Worm (Caenorhabditis elegans) whole organism, L4 larva: Measurements from ENCODE around the gene C53A5.16.

Experiments
- aha-1 ChIP-seq: fragments of 150-350 bp; peaks from one replicate; lab custom pipeline; 2014; ENCODE audit warnings: missing biosample characterization, missing genetic modification characterization
- dpl-1 ChIP-seq: fragments of 150-350 bp; optimal IDR thresholded peaks from 2 replicates; lab custom pipeline; 2014; ENCODE audit warnings: missing biosample characterization, missing genetic modification reagents, missing genetic modification characterization
- lin-15B ChIP-seq: fragments of 150-350 bp; sonication (generic microtip); optimal IDR thresholded peaks from 3 replicates; lab custom pipeline; 2014; ENCODE audit warnings: missing biosample characterization, missing genetic modification characterization
- nhr-11 ChIP-seq: fragments of 150-350 bp; optimal IDR thresholded peaks from 2 replicates; lab custom pipeline; 2014; ENCODE audit warnings: missing biosample characterization, missing genetic modification characterization
- php-3 ChIP-seq: fragments of 200-800 bp; sonication (Bioruptor generic); IDR thresholded peaks from 2 replicates; pipeline ENCODE4 v1.3.6; 2022; ENCODE audit warnings: missing genetic modification reagents, missing genetic modification characterization, missing compliant biosample characterization
- zag-1 ChIP-seq: fragments of 150-350 bp; optimal IDR thresholded peaks from 2 replicates; lab custom pipeline; 2014; ENCODE audit warnings: missing biosample characterization, missing genetic modification characterization

- TF ChIP-seq aha-1 (tag; lab: Kevin White, UChicago) (no peak), php-3 (GFP tag; lab: Robert Waterston, UW) (no peak), nhr-11 (tag; lab: Kevin White, UChicago) (no peak), dpl-1 (GFP tag; lab: Kevin White, UChicago) (no peak), lin-15B (no peak), zag-1 (no peak)
Observed at ce11 chrV:14498204-14498603, 24.2 kb downstream of the C53A5.16 start.
